Worm (Caenorhabditis elegans): ENCODE data around the gene srx-22.

ce11 chrV:671342-671741, 8.4 kb upstream of the srx-22 start, which contains the start of gene sru-24:
- TF ChIP-seq hmg-20 (GFP tag; IDR thresholded peaks at IDR 0.05) (no peak), lin-35 (GFP tag; optimal IDR thresholded peaks at IDR 0.05) (no peak), B0035.1 (tag; optimal IDR thresholded peaks at IDR 0.05) (no peak), pha-4 (tag; optimal IDR thresholded peaks at IDR 0.05) (no peak), ama-1 (optimal IDR thresholded peaks at IDR 0.05) (no peak), ama-1 (GFP tag; optimal IDR thresholded peaks at IDR 0.05) (no peak), snpc-3.4 (tag; optimal IDR thresholded peaks at IDR 0.05) (no peak)
